Fruit fly (Drosophila melanogaster) whole organism, embryonic: ENCODE data around the gene Paf-AHalpha.

Experiments used
- Atf-2 ChIP-seq: fragments of 200-800 bp; sonication (Bioruptor generic); optimal IDR thresholded peaks from 2 replicates; lab custom pipeline; 2016; ENCODE audit warnings: missing biosample characterization, missing genetic modification characterization
- B-H1 ChIP-seq: fragments of 200-800 bp; sonication (Bioruptor generic); IDR thresholded peaks from 3 replicates; pipeline ENCODE4 v1.3.6; 2022; ENCODE audit warnings: missing biosample characterization, missing genetic modification characterization
- Blimp-1 ChIP-seq: fragments of 200-800 bp; sonication (Bioruptor generic); optimal IDR thresholded peaks from 3 replicates; lab custom pipeline; 2018; ENCODE audit warnings: missing biosample characterization, missing genetic modification characterization, mild to moderate bottlenecking, moderate library complexity, missing genetic modification reagents
- BtbVII ChIP-seq: fragments of 200-800 bp; sonication (Bioruptor generic); optimal IDR thresholded peaks from 3 replicates; lab custom pipeline; 2017; ENCODE audit warnings: missing biosample characterization, mild to moderate bottlenecking, missing genetic modification characterization
- CG1024 ChIP-seq: fragments of 200-800 bp; sonication (Bioruptor generic); IDR thresholded peaks from 2 replicates; pipeline ENCODE4 v1.3.6; 2022; ENCODE audit warnings: missing biosample characterization, missing genetic modification characterization
- CG10654 ChIP-seq: fragments of 200-800 bp; sonication (Bioruptor generic); optimal IDR thresholded peaks from 2 replicates; lab custom pipeline; 2016; ENCODE audit warnings: missing biosample characterization, missing genetic modification characterization
- CG11504 ChIP-seq: fragments of 200-800 bp; sonication (Bioruptor generic); optimal IDR thresholded peaks from 3 replicates; lab custom pipeline; 2019; ENCODE audit warnings: missing biosample characterization, mild to moderate bottlenecking, missing genetic modification characterization, moderate library complexity
- CG11696 ChIP-seq: fragments of 200-800 bp; sonication (Bioruptor generic); IDR thresholded peaks from 2 replicates; pipeline ENCODE4 v1.3.6; 2022; ENCODE audit warnings: missing biosample characterization, missing genetic modification characterization
- CG13296 ChIP-seq: fragments of 200-800 bp; sonication (Bioruptor generic); optimal IDR thresholded peaks from 3 replicates; lab custom pipeline; 2018; ENCODE audit warnings: missing biosample characterization, mild to moderate bottlenecking, missing genetic modification characterization
- CG14050 ChIP-seq: fragments of 200-800 bp; sonication (Bioruptor generic); IDR thresholded peaks from 3 replicates; pipeline ENCODE4 v1.3.6; 2022; ENCODE audit warnings: missing biosample characterization, missing genetic modification characterization
- CG15696 ChIP-seq: fragments of 200-800 bp; sonication (Bioruptor generic); optimal IDR thresholded peaks from 2 replicates; lab custom pipeline; 2019; ENCODE audit warnings: missing biosample characterization, mild to moderate bottlenecking, missing genetic modification characterization, moderate library complexity
- CG17361 ChIP-seq: fragments of 200-800 bp; sonication (Bioruptor generic); IDR thresholded peaks from 3 replicates; pipeline ENCODE4 v1.3.6; 2022; ENCODE audit warnings: missing biosample characterization, missing genetic modification characterization
- CG17385 ChIP-seq: fragments of 200-800 bp; sonication (Bioruptor generic); optimal IDR thresholded peaks from 3 replicates; lab custom pipeline; 2018; ENCODE audit warnings: missing biosample characterization, mild to moderate bottlenecking, missing genetic modification characterization
- CG17612 ChIP-seq: fragments of 200-800 bp; sonication (Bioruptor generic); IDR thresholded peaks from 2 replicates; pipeline ENCODE4 v1.3.6; 2022; ENCODE audit warnings: missing biosample characterization, missing genetic modification characterization
- CG1792 ChIP-seq: fragments of 200-800 bp; sonication (Bioruptor generic); optimal IDR thresholded peaks from 2 replicates; lab custom pipeline; 2016; ENCODE audit warnings: missing biosample characterization, missing genetic modification characterization
- CG2116 ChIP-seq: fragments of 200-800 bp; sonication (Bioruptor generic); optimal IDR thresholded peaks from 3 replicates; lab custom pipeline; 2018; ENCODE audit warnings: missing biosample characterization, mild to moderate bottlenecking, missing genetic modification characterization
- CG30431 ChIP-seq: fragments of 200-800 bp; sonication (Bioruptor generic); optimal IDR thresholded peaks from 2 replicates; lab custom pipeline; 2017; ENCODE audit warnings: missing biosample characterization, missing genetic modification characterization
- CG33213 ChIP-seq: fragments of 200-800 bp; sonication (Bioruptor generic); optimal IDR thresholded peaks from 3 replicates; lab custom pipeline; 2016; ENCODE audit warnings: missing biosample characterization, missing genetic modification characterization
- CG6683 ChIP-seq: fragments of 200-800 bp; sonication (Bioruptor generic); optimal IDR thresholded peaks from 2 replicates; lab custom pipeline; 2017; ENCODE audit warnings: missing biosample characterization, mild to moderate bottlenecking, missing genetic modification characterization, missing genetic modification reagents
- CG9727 ChIP-seq: fragments of 200-800 bp; sonication (Bioruptor generic); optimal IDR thresholded peaks from 3 replicates; lab custom pipeline; 2017; ENCODE audit warnings: missing biosample characterization, mild to moderate bottlenecking, missing genetic modification characterization
- Dbx ChIP-seq: fragments of 200-800 bp; sonication (Bioruptor generic); IDR thresholded peaks from 3 replicates; pipeline ENCODE4 v1.3.6; 2022; ENCODE audit warnings: missing biosample characterization, missing genetic modification characterization
- Dfd ChIP-seq, 2 experiments: fragments of >200 bp; optimal IDR thresholded peaks; 2 replicates each; lab custom pipeline; 2017; ENCODE audit warnings: missing biosample characterization in 2 of 2, missing genetic modification characterization in 2 of 2
- Doc2 ChIP-seq: fragments of 200-800 bp; sonication (Bioruptor generic); IDR thresholded peaks from 2 replicates; pipeline ENCODE4 v1.3.6; 2022; ENCODE audit warnings: missing biosample characterization, missing genetic modification characterization
- Drgx ChIP-seq: fragments of 200-800 bp; sonication (Bioruptor generic); IDR thresholded peaks from 2 replicates; pipeline ENCODE4 v1.3.6; 2022; ENCODE audit warnings: missing biosample characterization, missing genetic modification characterization
- Elba2 ChIP-seq: fragments of 200-800 bp; sonication (Bioruptor generic); optimal IDR thresholded peaks from 3 replicates; lab custom pipeline; 2016; ENCODE audit warnings: missing biosample characterization, missing genetic modification characterization
- Fer3 ChIP-seq: fragments of 200-800 bp; sonication (Bioruptor generic); optimal IDR thresholded peaks from 2 replicates; lab custom pipeline; 2018; ENCODE audit warnings: missing biosample characterization, mild to moderate bottlenecking, missing genetic modification characterization, moderate library complexity
- Gug ChIP-seq: fragments of 200-800 bp; sonication (Bioruptor generic); IDR thresholded peaks from 4 replicates; pipeline ENCODE4 v1.3.6; 2022; ENCODE audit warnings: missing biosample characterization, missing genetic modification characterization
- NC2α ChIP-seq: fragments of 200-800 bp; sonication (Bioruptor generic); optimal IDR thresholded peaks from 2 replicates; lab custom pipeline; 2016; ENCODE audit warnings: missing biosample characterization, missing genetic modification characterization
- Nf-YB ChIP-seq: fragments of 200-800 bp; sonication (Bioruptor generic); optimal IDR thresholded peaks from 3 replicates; lab custom pipeline; 2019; ENCODE audit warnings: missing biosample characterization, mild to moderate bottlenecking, missing genetic modification characterization, moderate library complexity
- Sox100B ChIP-seq: fragments of 200-800 bp; sonication (Bioruptor generic); optimal IDR thresholded peaks from 3 replicates; lab custom pipeline; 2018; ENCODE audit warnings: missing biosample characterization, mild to moderate bottlenecking, missing genetic modification characterization
- Xrp1 ChIP-seq: fragments of 200-800 bp; sonication (Bioruptor generic); IDR thresholded peaks from 2 replicates; pipeline ENCODE4 v1.3.6; 2022; ENCODE audit warnings: missing biosample characterization, missing genetic modification characterization
- abd-A ChIP-seq: fragments of 200-800 bp; sonication (Bioruptor generic); optimal IDR thresholded peaks from 3 replicates; lab custom pipeline; 2019; ENCODE audit warnings: missing biosample characterization, mild to moderate bottlenecking, missing genetic modification characterization, moderate library complexity
- ac ChIP-seq: fragments of 200-800 bp; sonication (Bioruptor generic); optimal IDR thresholded peaks from 3 replicates; lab custom pipeline; 2017; ENCODE audit warnings: missing biosample characterization, mild to moderate bottlenecking, missing genetic modification characterization
- ara ChIP-seq: fragments of 200-800 bp; sonication (Bioruptor generic); IDR thresholded peaks from 2 replicates; pipeline ENCODE4 v1.3.6; 2022; ENCODE audit warnings: missing biosample characterization, missing genetic modification characterization
- bigmax ChIP-seq: fragments of 200-800 bp; sonication (Bioruptor generic); optimal IDR thresholded peaks from 2 replicates; lab custom pipeline; 2018; ENCODE audit warnings: missing biosample characterization, mild to moderate bottlenecking, missing genetic modification characterization
- bowl ChIP-seq: fragments of 200-800 bp; sonication (Bioruptor generic); IDR thresholded peaks from 2 replicates; pipeline ENCODE4 v1.3.6; 2022; ENCODE audit warnings: missing biosample characterization, missing genetic modification characterization
- dm ChIP-seq: fragments of 200-800 bp; sonication (Bioruptor generic); optimal IDR thresholded peaks from 3 replicates; lab custom pipeline; 2016; ENCODE audit warnings: missing biosample characterization, missing genetic modification characterization
- emc ChIP-seq: fragments of 200-800 bp; sonication (Bioruptor generic); optimal IDR thresholded peaks from 2 replicates; lab custom pipeline; 2016; ENCODE audit warnings: missing biosample characterization, missing genetic modification characterization
- gcm ChIP-seq: fragments of 200-800 bp; sonication (Bioruptor generic); optimal IDR thresholded peaks from 2 replicates; lab custom pipeline; 2019; ENCODE audit warnings: missing biosample characterization, mild to moderate bottlenecking, missing genetic modification characterization, moderate library complexity
- gcm2 ChIP-seq: fragments of 200-800 bp; sonication (Bioruptor generic); optimal IDR thresholded peaks from 2 replicates; lab custom pipeline; 2016; ENCODE audit warnings: missing biosample characterization, missing genetic modification characterization
- hb ChIP-seq: fragments of 200-800 bp; sonication (Bioruptor generic); IDR thresholded peaks from 3 replicates; pipeline ENCODE4 v1.3.6; 2022; ENCODE audit warnings: missing biosample characterization, missing genetic modification characterization; ENCODE audit not compliant: partially characterized antibody
- her ChIP-seq: fragments of 200-800 bp; sonication (Bioruptor generic); optimal IDR thresholded peaks from 2 replicates; lab custom pipeline; 2016; ENCODE audit warnings: missing biosample characterization, missing genetic modification characterization
- jing ChIP-seq: fragments of 200-800 bp; sonication (Bioruptor generic); optimal IDR thresholded peaks from 2 replicates; lab custom pipeline; 2018; ENCODE audit warnings: missing biosample characterization, mild to moderate bottlenecking, missing genetic modification characterization
- jumu ChIP-seq: fragments of 200-800 bp; sonication (Bioruptor generic); optimal IDR thresholded peaks from 3 replicates; lab custom pipeline; 2016; ENCODE audit warnings: missing biosample characterization, missing genetic modification characterization
- ken ChIP-seq: fragments of 200-800 bp; sonication (Bioruptor generic); IDR thresholded peaks from 3 replicates; pipeline ENCODE4 v1.3.6; 2022; ENCODE audit warnings: missing biosample characterization, missing genetic modification characterization
- maf-S ChIP-seq: fragments of 200-800 bp; sonication (Bioruptor generic); optimal IDR thresholded peaks from 2 replicates; lab custom pipeline; 2016; ENCODE audit warnings: missing biosample characterization, missing genetic modification characterization
- tap ChIP-seq: fragments of 200-800 bp; optimal IDR thresholded peaks from 3 replicates; lab custom pipeline; 2019; ENCODE audit warnings: missing biosample characterization, mild to moderate bottlenecking, missing genetic modification characterization, moderate library complexity
- tin ChIP-seq: fragments of 200-800 bp; sonication (Bioruptor generic); optimal IDR thresholded peaks from 3 replicates; lab custom pipeline; 2016; ENCODE audit warnings: missing biosample characterization, missing genetic modification characterization
- tll ChIP-seq, 2 experiments: fragments of 200-800 bp in 1 of 2; fragments of >200 bp in 1 of 2; sonication (Bioruptor generic) in 1 of 2; optimal IDR thresholded peaks; 2 replicates each; lab custom pipeline; 2017 to 2019; ENCODE audit warnings: missing biosample characterization in 2 of 2, missing genetic modification characterization in 2 of 2, mild to moderate bottlenecking in 1 of 2, moderate library complexity in 1 of 2
- trem ChIP-seq: fragments of 200-800 bp; optimal IDR thresholded peaks from 3 replicates; lab custom pipeline; 2019; ENCODE audit warnings: missing biosample characterization, mild to moderate bottlenecking, missing genetic modification characterization, moderate library complexity
- unc-4 ChIP-seq: fragments of 200-800 bp; sonication (Bioruptor generic); IDR thresholded peaks from 2 replicates; pipeline ENCODE4 v1.3.6; 2022; ENCODE audit warnings: missing biosample characterization, missing genetic modification characterization; ENCODE audit not compliant: partially characterized antibody
- zen ChIP-seq: fragments of 200-800 bp; sonication (Bioruptor generic); optimal IDR thresholded peaks from 3 replicates; lab custom pipeline; 2018; ENCODE audit warnings: missing biosample characterization, mild to moderate bottlenecking, missing genetic modification characterization, moderate library complexity

Gene Paf-AHalpha

dm6 chrX:15748945-15749344 is 36.4 kb downstream of the Paf-AHalpha start, which contains the start of gene Mvd (continued):
- 0 out of 2 replicates have a peak, but pooled peaks have one; percentile 35 for TF ChIP-seq unc-4 (GFP tag; lab: Robert Waterston, UW)
- TF ChIP-seq CG13296 (GFP tag; lab: Kevin White, UChicago), result no peak
- no peak for TF ChIP-seq Elba2 (GFP tag; lab: Kevin White, UChicago)
- TF ChIP-seq maf-S (GFP tag; lab: Kevin White, UChicago), result no peak
- no peak for TF ChIP-seq CG17612
- TF ChIP-seq jing, result no peak
- TF ChIP-seq ara (GFP tag; lab: Robert Waterston, UW), result no peak
- no peak for TF ChIP-seq Drgx
- no peak for TF ChIP-seq B-H1 (GFP tag; lab: Robert Waterston, UW)
- peak; percentile 31 for TF ChIP-seq CG33213 (GFP tag; lab: Kevin White, UChicago)
- TF ChIP-seq trem, result peak; percentile 48
- no peak for TF ChIP-seq Sox100B (GFP tag; lab: Kevin White, UChicago)
- no peak for TF ChIP-seq bowl (GFP tag; lab: Robert Waterston, UW)
- TF ChIP-seq CG9727, result no peak
- TF ChIP-seq Dfd (GFP tag; optimal IDR thresholded peaks at IDR 0.05; lab: Kevin White, UChicago), result no peak
- no peak for TF ChIP-seq Doc2
- TF ChIP-seq ac (GFP tag; lab: Kevin White, UChicago), result no peak
- peak; percentile 46 for TF ChIP-seq dm (GFP tag; lab: Kevin White, UChicago)
- TF ChIP-seq CG1792 (GFP tag; lab: Kevin White, UChicago), result no peak
- no peak for TF ChIP-seq CG15696 (tag; lab: Kevin White, UChicago)
- TF ChIP-seq hb (GFP tag; lab: Robert Waterston, UW), result no peak
- TF ChIP-seq gcm2 (GFP tag; lab: Kevin White, UChicago), result no peak
- no peak for TF ChIP-seq tin (GFP tag; lab: Kevin White, UChicago)
- no peak for TF ChIP-seq emc (GFP tag; lab: Kevin White, UChicago)
- TF ChIP-seq her (GFP tag; lab: Kevin White, UChicago), result no peak
- TF ChIP-seq CG11504 (tag; lab: Kevin White, UChicago), result no peak
- no peak for TF ChIP-seq Dbx (GFP tag; lab: Robert Waterston, UW)
- TF ChIP-seq tll (GFP tag; optimal IDR thresholded peaks at IDR 0.05; lab: Kevin White, UChicago), result no peak
- no peak for TF ChIP-seq CG14050 (GFP tag; lab: Robert Waterston, UW)
- TF ChIP-seq Blimp-1 (GFP tag; lab: Kevin White, UChicago), result peak; percentile 68
- no peak for TF ChIP-seq NC2α (GFP tag; lab: Kevin White, UChicago)
- TF ChIP-seq BtbVII (GFP tag; lab: Kevin White, UChicago), result no peak
- TF ChIP-seq Xrp1 (GFP tag; lab: Robert Waterston, UW), result no peak
- no peak for TF ChIP-seq CG10654 (GFP tag; lab: Kevin White, UChicago)
- TF ChIP-seq jumu, result no peak
- TF ChIP-seq CG11696 (GFP tag; lab: Robert Waterston, UW), result no peak
- TF ChIP-seq tap (tag; lab: Kevin White, UChicago), result no peak
- no peak for TF ChIP-seq CG17385 (GFP tag; lab: Kevin White, UChicago)
- TF ChIP-seq Fer3, result no peak
- no peak for TF ChIP-seq Nf-YB (GFP tag; lab: Kevin White, UChicago)
- TF ChIP-seq bigmax (GFP tag; lab: Kevin White, UChicago), result peak; percentile 68
- TF ChIP-seq Gug, result no peak
- no peak for TF ChIP-seq zen (tag; lab: Kevin White, UChicago)
- no peak for TF ChIP-seq CG1024 (GFP tag; lab: Robert Waterston, UW)
- no peak for TF ChIP-seq Atf-2 (GFP tag; lab: Kevin White, UChicago)
- TF ChIP-seq abd-A (tag; lab: Kevin White, UChicago), result no peak
- TF ChIP-seq ken (GFP tag; lab: Robert Waterston, UW), result peak; percentile 6; the same call in 1 of the 3 replicates
- TF ChIP-seq CG30431 (GFP tag; lab: Kevin White, UChicago), result no peak
- TF ChIP-seq CG2116 (GFP tag; lab: Kevin White, UChicago), result peak; percentile 60
- no peak for TF ChIP-seq CG17361 (GFP tag; lab: Robert Waterston, UW)
- no peak for TF ChIP-seq CG6683 (GFP tag; lab: Kevin White, UChicago)
- no peak for TF ChIP-seq gcm (GFP tag; lab: Kevin White, UChicago)
